Worm (Caenorhabditis elegans): ENCODE data around the gene C50B6.7.
A peak's percentile ranks its signal among the peaks of the same experiment; 100 is the strongest.

C50B6.7 gene

ce11 chrV:13312210-13312676 lies 12.5 kb downstream of the C50B6.7 start, which contains the start of gene nasp-2:
Gene nasp-2, minus strand, starts transcription at chrV:13312260.
- TF ChIP-seq nhr-76 (tag; optimal IDR thresholded peaks at IDR 0.05) (no peak), ceh-63 (GFP tag; optimal IDR thresholded peaks at IDR 0.05) (no peak), mep-1 (tag; optimal IDR thresholded peaks at IDR 0.05) (no peak), nhr-85 (tag) (no peak), lin-35 (GFP tag; optimal IDR thresholded peaks at IDR 0.05) (peak; percentile 71 to 90), rnt-1 (tag; optimal IDR thresholded peaks at IDR 0.05) (peak; percentile 45), nhr-77 (tag; optimal IDR thresholded peaks at IDR 0.05) (no peak), C04F5.9 (tag; optimal IDR thresholded peaks at IDR 0.05) (no peak), mdl-1 (tag; optimal IDR thresholded peaks at IDR 0.05) (no peak), nhr-11 (tag; optimal IDR thresholded peaks at IDR 0.05) (no peak), nhr-20 (tag; optimal IDR thresholded peaks at IDR 0.05) (no peak), C34B4.2 (tag; optimal IDR thresholded peaks at IDR 0.05) (no peak), grh-1 (GFP tag; IDR thresholded peaks at IDR 0.05) (no peak), efl-3 (GFP tag; optimal IDR thresholded peaks at IDR 0.05) (no peak), lin-13 (GFP tag; optimal IDR thresholded peaks at IDR 0.05) (no peak), ceh-82 (tag; optimal IDR thresholded peaks at IDR 0.05) (no peak), ztf-4 (tag; optimal IDR thresholded peaks at IDR 0.05) (no peak), snu-23 (GFP tag; optimal IDR thresholded peaks at IDR 0.05) (peak; percentile 2), elt-2 (tag; optimal IDR thresholded peaks at IDR 0.05) (no peak), lsy-2 (tag; optimal IDR thresholded peaks at IDR 0.05) (peak in 1 of 2 experiments; percentile 38), efl-1 (optimal IDR thresholded peaks at IDR 0.05) (peak; percentile 81 to 88), efl-1 (GFP tag; optimal IDR thresholded peaks at IDR 0.05 in 1 of 2) (peak; percentile 79 to 97), egl-27 (tag; optimal IDR thresholded peaks at IDR 0.05) (no peak), dpl-1 (GFP tag; optimal IDR thresholded peaks at IDR 0.05) (peak; percentile 72 to 90 (median 85)), xbp-1 (tag; optimal IDR thresholded peaks at IDR 0.05) (no peak), hlh-17 (GFP tag; optimal IDR thresholded peaks at IDR 0.05; ENCODE audit: borderline replicate concordance) (no peak), lin-39 (tag; optimal IDR thresholded peaks at IDR 0.05) (no peak), tlp-1 (tag; optimal IDR thresholded peaks at IDR 0.05) (no peak), lir-3 (tag; optimal IDR thresholded peaks at IDR 0.05; ENCODE audit: poor library complexity) (no peak), elt-3 (tag; optimal IDR thresholded peaks at IDR 0.05) (no peak), C16A3.4 (tag; optimal IDR thresholded peaks at IDR 0.05) (peak; percentile 47), ceh-90 (tag; optimal IDR thresholded peaks at IDR 0.05) (no peak), nhr-12 (tag; optimal IDR thresholded peaks at IDR 0.05) (no peak), blmp-1 (tag; optimal IDR thresholded peaks at IDR 0.05) (peak; percentile 5), lin-15B (tag; optimal IDR thresholded peaks at IDR 0.05) (no peak), irx-1 (tag; optimal IDR thresholded peaks at IDR 0.05) (no peak), fkh-8 (tag; optimal IDR thresholded peaks at IDR 0.05) (no peak)

DNA sequence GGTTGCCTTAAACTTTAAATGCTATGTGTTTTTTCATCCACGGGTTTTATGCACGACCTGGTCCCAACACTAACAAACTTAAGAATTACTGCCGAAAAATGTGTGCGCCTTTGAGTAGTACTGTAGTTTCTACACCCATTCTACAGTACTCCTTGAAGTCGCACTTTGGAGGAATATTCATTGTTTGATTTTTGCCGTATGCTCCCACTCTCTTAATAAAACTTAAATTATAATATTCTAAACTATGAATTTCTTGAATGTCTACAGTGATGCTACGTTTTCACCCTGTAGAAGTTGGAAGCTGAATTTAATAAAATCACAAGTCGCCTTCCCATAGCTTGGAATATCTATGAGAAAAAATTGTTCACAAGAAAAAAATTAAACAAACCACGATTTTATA lies 15.0 kb downstream of the C50B6.7 start:
- TF ChIP-seq egl-27 (tag; optimal IDR thresholded peaks at IDR 0.05) (no peak), unc-98 (GFP tag; IDR thresholded peaks at IDR 0.05) (no peak), nhr-20 (tag; optimal IDR thresholded peaks at IDR 0.05) (no peak), skn-1 (tag; optimal IDR thresholded peaks at IDR 0.05) (no peak), xbp-1 (tag; optimal IDR thresholded peaks at IDR 0.05) (no peak), zag-1 (tag; optimal IDR thresholded peaks at IDR 0.05) (no peak), nhr-71 (tag; optimal IDR thresholded peaks at IDR 0.05) (no peak), isw-1 (GFP tag; IDR thresholded peaks at IDR 0.05) (no peak), vab-15 (tag; optimal IDR thresholded peaks at IDR 0.05) (no peak)
